Fruit fly (Drosophila melanogaster) Kc167 (cell line): Measurements from ENCODE around the gene Wnk.

Experiments used
- h ChIP-seq: fragments of >200 bp; optimal IDR thresholded peaks from 3 replicates; lab custom pipeline; 2018; ENCODE audit warnings: missing external identifiers
- insv ChIP-seq: fragments of >200 bp; optimal IDR thresholded peaks from 3 replicates; lab custom pipeline; 2018; ENCODE audit warnings: missing external identifiers
- psq ChIP-seq: fragments of >200 bp; optimal IDR thresholded peaks from 2 replicates; lab custom pipeline; 2017; ENCODE audit warnings: missing external identifiers

DNA sequence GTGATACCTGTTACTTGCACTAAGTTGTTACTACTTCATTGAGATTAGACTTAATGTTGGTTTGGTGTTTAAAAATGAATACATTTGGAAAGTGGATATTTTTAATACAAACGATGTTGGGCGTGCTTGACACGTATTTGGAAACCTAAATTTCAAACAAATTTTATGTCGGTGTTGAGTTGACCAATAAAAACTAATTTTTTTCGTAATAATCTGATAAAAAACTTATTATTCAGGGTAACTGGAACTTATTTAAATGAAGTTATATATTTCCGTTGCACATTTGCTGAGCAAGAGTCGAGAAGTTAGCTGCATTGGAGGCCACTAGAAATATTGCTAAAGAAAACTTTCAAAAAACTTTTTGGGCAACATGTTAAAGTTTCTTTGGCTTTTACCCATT lies 12.7 kb downstream of the Wnk start, which contains the start of gene CG33290:
- TF ChIP-seq psq (no peak), h (lab: Kevin White, UChicago) (no peak), insv (lab: Kevin White, UChicago) (no peak)
